Fruit fly (Drosophila melanogaster) whole organism, embryonic: ENCODE measurements around the gene Clamp.

Experiments used
- BEAF-32 ChIP-seq: fragments of 200-800 bp; sonication (Bioruptor generic); optimal IDR thresholded peaks from 3 replicates; lab custom pipeline; 2017; ENCODE audit warnings: missing biosample characterization, missing genetic modification characterization, mild to moderate bottlenecking, moderate library complexity, missing genetic modification reagents
- CG1024 ChIP-seq: fragments of 200-800 bp; sonication (Bioruptor generic); IDR thresholded peaks from 2 replicates; pipeline ENCODE4 v1.3.6; 2022; ENCODE audit warnings: missing biosample characterization, missing genetic modification characterization
- CG10321 ChIP-seq: fragments of 200-800 bp; sonication (Bioruptor generic); IDR thresholded peaks from 2 replicates; pipeline ENCODE4 v1.3.6; 2022; ENCODE audit warnings: missing biosample characterization, missing genetic modification characterization
- CG13287 ChIP-seq: fragments of 200-800 bp; sonication (Bioruptor generic); IDR thresholded peaks from 2 replicates; pipeline ENCODE4 v1.3.6; 2022; ENCODE audit warnings: missing biosample characterization, missing genetic modification characterization; ENCODE audit not compliant: partially characterized antibody
- CG14441 ChIP-seq: fragments of 200-800 bp; sonication (Bioruptor generic); IDR thresholded peaks from 2 replicates; pipeline ENCODE4 v1.3.6; 2022; ENCODE audit warnings: missing biosample characterization, missing genetic modification characterization
- CG14860 ChIP-seq: fragments of 200-800 bp; sonication (Bioruptor generic); IDR thresholded peaks from 3 replicates; pipeline ENCODE4 v1.3.6; 2022; ENCODE audit warnings: missing biosample characterization, missing genetic modification characterization; ENCODE audit not compliant: partially characterized antibody
- CG1603 ChIP-seq: fragments of 200-800 bp; sonication (Bioruptor generic); optimal IDR thresholded peaks from 2 replicates; lab custom pipeline; 2019; ENCODE audit warnings: missing biosample characterization, mild to moderate bottlenecking, missing genetic modification characterization, moderate library complexity
- CG17802 ChIP-seq: fragments of 200-800 bp; sonication (Bioruptor generic); optimal IDR thresholded peaks from 2 replicates; lab custom pipeline; 2018; ENCODE audit warnings: missing biosample characterization, mild to moderate bottlenecking, missing genetic modification characterization, moderate library complexity
- CG17912 ChIP-seq: fragments of 200-800 bp; sonication (Bioruptor generic); optimal IDR thresholded peaks from 2 replicates; lab custom pipeline; 2018; ENCODE audit warnings: missing biosample characterization, mild to moderate bottlenecking, missing genetic modification characterization
- CG2116 ChIP-seq: fragments of 200-800 bp; sonication (Bioruptor generic); optimal IDR thresholded peaks from 3 replicates; lab custom pipeline; 2018; ENCODE audit warnings: missing biosample characterization, mild to moderate bottlenecking, missing genetic modification characterization
- CG2129 ChIP-seq: fragments of 200-800 bp; sonication (Bioruptor generic); IDR thresholded peaks from 2 replicates; pipeline ENCODE4 v1.3.6; 2022; ENCODE audit warnings: missing biosample characterization, missing genetic modification characterization; ENCODE audit not compliant: partially characterized antibody
- CG2875 ChIP-seq: fragments of 200-800 bp; sonication (Bioruptor generic); optimal IDR thresholded peaks from 2 replicates; lab custom pipeline; 2017; ENCODE audit warnings: missing biosample characterization, mild to moderate bottlenecking, missing genetic modification characterization, missing genetic modification reagents
- CG33213 ChIP-seq: fragments of 200-800 bp; sonication (Bioruptor generic); optimal IDR thresholded peaks from 3 replicates; lab custom pipeline; 2016; ENCODE audit warnings: missing biosample characterization, missing genetic modification characterization
- CG34224 ChIP-seq: fragments of 200-800 bp; sonication (Bioruptor generic); IDR thresholded peaks from 3 replicates; pipeline ENCODE4 v1.3.6; 2022; ENCODE audit warnings: missing biosample characterization, missing genetic modification characterization; ENCODE audit not compliant: partially characterized antibody
- CG8290 ChIP-seq, 3 experiments: fragments of 200-800 bp; sonication (Bioruptor generic); optimal IDR thresholded peaks; 2 replicates each; lab custom pipeline; 2016 to 2019; ENCODE audit warnings: missing biosample characterization in 3 of 3, missing genetic modification characterization in 3 of 3, mild to moderate bottlenecking in 2 of 3, moderate library complexity in 1 of 3
- CoRest ChIP-seq: fragments of 200-800 bp; sonication (Bioruptor generic); optimal IDR thresholded peaks from 3 replicates; lab custom pipeline; 2018; ENCODE audit warnings: missing biosample characterization, mild to moderate bottlenecking, missing genetic modification characterization, moderate library complexity
- E2f2 ChIP-seq: fragments of 200-800 bp; sonication (Bioruptor generic); IDR thresholded peaks from 2 replicates; pipeline ENCODE4 v1.3.6; 2022; ENCODE audit warnings: missing biosample characterization, missing genetic modification characterization
- H2.0 ChIP-seq: fragments of 200-800 bp; sonication (Bioruptor generic); IDR thresholded peaks from 2 replicates; pipeline ENCODE4 v1.3.6; 2022; ENCODE audit warnings: missing biosample characterization, missing genetic modification characterization
- Hsf ChIP-seq: fragments of 200-800 bp; sonication (Bioruptor generic); optimal IDR thresholded peaks from 3 replicates; lab custom pipeline; 2016; ENCODE audit warnings: missing biosample characterization, missing genetic modification characterization
- Trl ChIP-seq, 3 experiments: fragments of >200 bp in 2 of 3; fragments of 200-800 bp in 1 of 3; sonication (Bioruptor generic) in 1 of 3; optimal IDR thresholded peaks; 2 replicates in 1 of 3; 3 replicates in 2 of 3; lab custom pipeline; 2016 to 2017; ENCODE audit warnings: missing biosample characterization in 1 of 3, missing genetic modification characterization in 1 of 3
- Xbp1 ChIP-seq: fragments of 200-800 bp; sonication (Bioruptor generic); optimal IDR thresholded peaks from 3 replicates; lab custom pipeline; 2016; ENCODE audit warnings: missing biosample characterization, mild to moderate bottlenecking, missing genetic modification characterization
- amos ChIP-seq: fragments of 200-800 bp; sonication (Bioruptor generic); IDR thresholded peaks from 2 replicates; pipeline ENCODE4 v1.3.6; 2022; ENCODE audit warnings: missing biosample characterization, missing genetic modification characterization; ENCODE audit not compliant: partially characterized antibody
- dati ChIP-seq: fragments of 200-800 bp; sonication (Bioruptor generic); IDR thresholded peaks from 2 replicates; pipeline ENCODE4 v1.3.6; 2022; ENCODE audit warnings: missing biosample characterization, missing genetic modification characterization
- gem ChIP-seq: fragments of 200-800 bp; sonication (Bioruptor generic); optimal IDR thresholded peaks from 2 replicates; lab custom pipeline; 2019; ENCODE audit warnings: missing biosample characterization, mild to moderate bottlenecking, missing genetic modification characterization, moderate library complexity
- jigr1 ChIP-seq: fragments of 200-800 bp; sonication (Bioruptor generic); IDR thresholded peaks from 3 replicates; pipeline ENCODE4 v1.3.6; 2022; ENCODE audit warnings: missing biosample characterization, missing genetic modification characterization
- knrl ChIP-seq: fragments of 200-800 bp; sonication (Bioruptor generic); IDR thresholded peaks from 3 replicates; pipeline ENCODE4 v1.3.6; 2022; ENCODE audit warnings: missing biosample characterization, missing genetic modification characterization; ENCODE audit not compliant: partially characterized antibody
- lola ChIP-seq, 3 experiments: fragments of >200 bp in 2 of 3; fragments of 200-800 bp in 1 of 3; sonication (Bioruptor generic) in 1 of 3; optimal IDR thresholded peaks; 2 replicates each; lab custom pipeline; 2017 to 2019; ENCODE audit warnings: missing biosample characterization in 3 of 3, missing genetic modification characterization in 3 of 3, mild to moderate bottlenecking in 1 of 3, moderate library complexity in 1 of 3
- phol ChIP-seq: fragments of 200-800 bp; sonication (Bioruptor generic); optimal IDR thresholded peaks from 3 replicates; lab custom pipeline; 2018; ENCODE audit warnings: missing biosample characterization, mild to moderate bottlenecking, missing genetic modification characterization, moderate library complexity
- pzg ChIP-seq: fragments of 200-800 bp; sonication (Bioruptor generic); optimal IDR thresholded peaks from 3 replicates; lab custom pipeline; 2018; ENCODE audit warnings: missing biosample characterization, mild to moderate bottlenecking, missing genetic modification characterization, moderate library complexity
- repo ChIP-seq: fragments of 200-800 bp; sonication (Bioruptor generic); optimal IDR thresholded peaks from 2 replicates; lab custom pipeline; 2016; ENCODE audit warnings: missing biosample characterization, missing genetic modification characterization
- row ChIP-seq: fragments of 200-800 bp; sonication (Bioruptor generic); IDR thresholded peaks from 3 replicates; pipeline ENCODE4 v1.3.6; 2022; ENCODE audit warnings: missing biosample characterization, missing genetic modification characterization
- ssp ChIP-seq: fragments of 200-800 bp; sonication (Bioruptor generic); IDR thresholded peaks from 2 replicates; pipeline ENCODE4 v1.3.6; 2022; ENCODE audit warnings: missing biosample characterization, missing genetic modification characterization
- stwl ChIP-seq: fragments of 200-800 bp; sonication (Bioruptor generic); optimal IDR thresholded peaks from 3 replicates; lab custom pipeline; 2018; ENCODE audit warnings: missing biosample characterization, mild to moderate bottlenecking, missing genetic modification characterization, moderate library complexity
- trem ChIP-seq: fragments of 200-800 bp; optimal IDR thresholded peaks from 3 replicates; lab custom pipeline; 2019; ENCODE audit warnings: missing biosample characterization, mild to moderate bottlenecking, missing genetic modification characterization, moderate library complexity
- wek ChIP-seq: fragments of 200-800 bp; sonication (Bioruptor generic); optimal IDR thresholded peaks from 3 replicates; lab custom pipeline; 2018; ENCODE audit warnings: missing biosample characterization, mild to moderate bottlenecking, missing genetic modification characterization, moderate library complexity
- zen ChIP-seq: fragments of 200-800 bp; sonication (Bioruptor generic); optimal IDR thresholded peaks from 3 replicates; lab custom pipeline; 2018; ENCODE audit warnings: missing biosample characterization, mild to moderate bottlenecking, missing genetic modification characterization, moderate library complexity

The Clamp gene

dm6 chr2L:22120871-22121388, 48.0 kb downstream of the Clamp start, which contains the start of gene CG3651 (continued):
- TF ChIP-seq knrl (GFP tag; lab: Robert Waterston, UW) = no peak; the same call in 2 of the 3 replicates
- TF ChIP-seq CG1603 (tag; lab: Kevin White, UChicago) = peak; percentile 80
- TF ChIP-seq CG33213 (GFP tag; lab: Kevin White, UChicago) = peak; percentile 18
- peak; percentile 32 for TF ChIP-seq phol (tag; lab: Kevin White, UChicago)
- TF ChIP-seq Trl (optimal IDR thresholded peaks at IDR 0.05; lab: Kevin White, UChicago) = no peak
- peak; percentile 42 for TF ChIP-seq Trl (GFP tag; optimal IDR thresholded peaks at IDR 0.05; lab: Kevin White, UChicago)
- TF ChIP-seq CG2129 (GFP tag; lab: Robert Waterston, UW) = 0 out of 2 replicates have a peak, but pooled peaks have one; percentile 14
- TF ChIP-seq trem (tag; lab: Kevin White, UChicago) = peak; percentile 5
- no peak for TF ChIP-seq CG10321 (GFP tag; lab: Robert Waterston, UW)
- peak; percentile 2 for TF ChIP-seq Xbp1 (GFP tag; lab: Kevin White, UChicago)
- TF ChIP-seq zen = peak; percentile 42
- TF ChIP-seq BEAF-32 (GFP tag; lab: Kevin White, UChicago) = peak; percentile 63
- TF ChIP-seq dati = no peak
- TF ChIP-seq E2f2 (GFP tag; lab: Robert Waterston, UW) = peak; percentile 12; the same call in 1 of the 2 replicates
- TF ChIP-seq amos = peak; percentile 68
- peak; percentile 77 for TF ChIP-seq ssp (GFP tag; lab: Robert Waterston, UW)
- peak; percentile 56 for TF ChIP-seq stwl (tag; lab: Kevin White, UChicago)
- TF ChIP-seq gem (tag; lab: Kevin White, UChicago) = peak; percentile 15
- TF ChIP-seq CG14441 (GFP tag; lab: Robert Waterston, UW) = no peak
- TF ChIP-seq CG1024 = peak; percentile 86
- peak; percentile 10 for TF ChIP-seq pzg (GFP tag; lab: Kevin White, UChicago)
- TF ChIP-seq H2.0 = no peak
- no peak for TF ChIP-seq CG2875
- TF ChIP-seq CG17912 (GFP tag; lab: Kevin White, UChicago) = no peak
- peak; percentile 92 for TF ChIP-seq CG2116
- peak; percentile 21; the same call in 1 of the 3 replicates for TF ChIP-seq CG14860 (GFP tag; lab: Robert Waterston, UW)
- TF ChIP-seq row = peak; percentile 69; the same call in 2 of the 3 replicates
- peak; percentile 92 for TF ChIP-seq wek (GFP tag; lab: Kevin White, UChicago)
- peak; percentile 44 for TF ChIP-seq CG13287
- TF ChIP-seq Hsf (GFP tag; lab: Kevin White, UChicago) = peak; percentile 13
- TF ChIP-seq repo (GFP tag; lab: Kevin White, UChicago) = peak; percentile 6
- TF ChIP-seq CG34224 (GFP tag; lab: Robert Waterston, UW) = peak; percentile 47; the same call in 1 of the 3 replicates
- TF ChIP-seq CG17802 (tag; lab: Kevin White, UChicago) = peak; percentile 69
- TF ChIP-seq jigr1 (GFP tag; lab: Robert Waterston, UW) = no peak
- TF ChIP-seq lola (GFP tag; optimal IDR thresholded peaks at IDR 0.05; lab: Kevin White, UChicago) = peak in 1 of 3 experiments; percentile 30
- TF ChIP-seq CoRest (tag; lab: Kevin White, UChicago) = no peak
- TF ChIP-seq CG8290 (GFP tag; optimal IDR thresholded peaks at IDR 0.05; lab: Kevin White, UChicago) = peak; percentile 64
- peak; percentile 33 to 34 for TF ChIP-seq CG8290 (tag; optimal IDR thresholded peaks at IDR 0.05; lab: Kevin White, UChicago)
